Worm (Caenorhabditis elegans): ENCODE data around the gene sir-2.3.

The sir-2.3 gene

ce11 chrX:13320575-13320974, 10.9 kb upstream of the sir-2.3 start:
- TF ChIP-seq daf-16 (GFP tag; optimal IDR thresholded peaks at IDR 0.05): no peak
- TF ChIP-seq daf-16 (tag; optimal IDR thresholded peaks at IDR 0.05): peak; percentile 62
- no peak for TF ChIP-seq hif-1 (tag; optimal IDR thresholded peaks at IDR 0.05)
- TF ChIP-seq nhr-111 (GFP tag; optimal IDR thresholded peaks at IDR 0.05): no peak
- no peak for TF ChIP-seq jun-1 (tag; optimal IDR thresholded peaks at IDR 0.05)
- peak; percentile 33 for TF ChIP-seq mes-2 (tag; optimal IDR thresholded peaks at IDR 0.05; ENCODE audit: poor library complexity, severe bottlenecking)
- no peak for TF ChIP-seq F37D6.2 (tag; optimal IDR thresholded peaks at IDR 0.05)
- TF ChIP-seq pqm-1 (tag; optimal IDR thresholded peaks at IDR 0.05): peak; percentile 0
- TF ChIP-seq nhr-77 (tag; optimal IDR thresholded peaks at IDR 0.05): peak; percentile 6
- no peak for TF ChIP-seq unc-130 (GFP tag; optimal IDR thresholded peaks at IDR 0.05)
- TF ChIP-seq nhr-237 (tag; optimal IDR thresholded peaks at IDR 0.05): no peak
- TF ChIP-seq hlh-11 (tag; optimal IDR thresholded peaks at IDR 0.05): peak; percentile 79
- TF ChIP-seq lin-13 (GFP tag; optimal IDR thresholded peaks at IDR 0.05): no peak
- TF ChIP-seq mxl-2 (GFP tag; conservative IDR thresholded peaks at IDR 0.05): no peak
- TF ChIP-seq nhr-25 (tag; optimal IDR thresholded peaks at IDR 0.05; ENCODE audit: borderline replicate concordance, insufficient read depth): peak; percentile 50
- no peak for TF ChIP-seq Y5F2A.4 (GFP tag; optimal IDR thresholded peaks at IDR 0.05)
- no peak for TF ChIP-seq lir-3 (tag; optimal IDR thresholded peaks at IDR 0.05)
- TF ChIP-seq ceh-28 (tag; optimal IDR thresholded peaks at IDR 0.05): no peak
- TF ChIP-seq nhr-76 (tag; optimal IDR thresholded peaks at IDR 0.05): no peak
- no peak for TF ChIP-seq lin-1 (GFP tag; IDR thresholded peaks at IDR 0.05)
- 0 out of 2 replicates have a peak, but pooled peaks have one; percentile 56 for TF ChIP-seq ceh-20 (GFP tag; IDR thresholded peaks at IDR 0.05)
- no peak for TF ChIP-seq nhr-102 (tag; optimal IDR thresholded peaks at IDR 0.05)
- no peak for TF ChIP-seq nhr-6 (tag; optimal IDR thresholded peaks at IDR 0.05)
- TF ChIP-seq lin-38 (GFP tag; IDR thresholded peaks at IDR 0.05): no peak
- no peak for TF ChIP-seq lin-15B (tag; optimal IDR thresholded peaks at IDR 0.05)
- TF ChIP-seq dmd-8 (GFP tag; IDR thresholded peaks at IDR 0.05): no peak
- TF ChIP-seq zfp-3 (GFP tag; conservative IDR thresholded peaks at IDR 0.05): no peak
- TF ChIP-seq nhr-28 (tag; optimal IDR thresholded peaks at IDR 0.05): peak; percentile 79
- TF ChIP-seq spr-3 (GFP tag; optimal IDR thresholded peaks at IDR 0.05): no peak
- peak; percentile 37 for TF ChIP-seq dve-1 (tag; optimal IDR thresholded peaks at IDR 0.05; ENCODE audit: insufficient read depth)
- TF ChIP-seq dpl-1 (GFP tag; optimal IDR thresholded peaks at IDR 0.05): no peak
- no peak for TF ChIP-seq ZK546.5 (tag; optimal IDR thresholded peaks at IDR 0.05)
- no peak for TF ChIP-seq ama-1 (optimal IDR thresholded peaks at IDR 0.05)
- TF ChIP-seq fkh-10 (GFP tag; optimal IDR thresholded peaks at IDR 0.05): no peak
- TF ChIP-seq F44E2.7 (GFP tag; IDR thresholded peaks at IDR 0.05): no peak
- no peak for TF ChIP-seq T20F7.1 (GFP tag; optimal IDR thresholded peaks at IDR 0.05)
- TF ChIP-seq ztf-7 (tag; optimal IDR thresholded peaks at IDR 0.05): no peak
- no peak for TF ChIP-seq zip-11 (GFP tag; IDR thresholded peaks at IDR 0.05)
- no peak for TF ChIP-seq ZK337.2 (GFP tag; IDR thresholded peaks at IDR 0.05)
- TF ChIP-seq ceh-32 (tag; optimal IDR thresholded peaks at IDR 0.05; ENCODE audit: poor library complexity): no peak
- no peak for TF ChIP-seq saeg-2 (GFP tag; IDR thresholded peaks at IDR 0.05)
- no peak for TF ChIP-seq snpc-1.2 (GFP tag; IDR thresholded peaks at IDR 0.05)
- no peak for TF ChIP-seq skn-1 (tag; optimal IDR thresholded peaks at IDR 0.05)
- no peak for TF ChIP-seq attf-4 (tag; optimal IDR thresholded peaks at IDR 0.05)
- no peak for TF ChIP-seq zag-1 (tag; optimal IDR thresholded peaks at IDR 0.05)
- no peak for TF ChIP-seq daf-19 (GFP tag; conservative IDR thresholded peaks at IDR 0.05)
- TF ChIP-seq Y48G9A.11 (GFP tag; IDR thresholded peaks at IDR 0.05): no peak
- TF ChIP-seq daf-12 (tag; optimal IDR thresholded peaks at IDR 0.05): no peak
- TF ChIP-seq D1046.2 (GFP tag; IDR thresholded peaks at IDR 0.05): no peak
- peak; percentile 50 for TF ChIP-seq mep-1 (tag; optimal IDR thresholded peaks at IDR 0.05)
- no peak for TF ChIP-seq F49E8.2 (tag; optimal IDR thresholded peaks at IDR 0.05; ENCODE audit: borderline replicate concordance)
- no peak for TF ChIP-seq sdz-12 (GFP tag; optimal IDR thresholded peaks at IDR 0.05)
- TF ChIP-seq zip-2 (tag; optimal IDR thresholded peaks at IDR 0.05): no peak

All from whole organism, L4 larva.